Worm (Caenorhabditis elegans) whole organism, early embryonic: Measurements from ENCODE around the gene C06E1.11.

Experiments
- ama-1 ChIP-seq: fragments of 150-350 bp; optimal IDR thresholded peaks from 2 replicates; lab custom pipeline; 2014
- ceh-13 ChIP-seq: fragments of 200-800 bp; sonication (Bioruptor generic); optimal IDR thresholded peaks from 2 replicates; lab custom pipeline; 2018; ENCODE audit warnings: mild to moderate bottlenecking, missing genetic modification characterization, missing compliant biosample characterization
- hmbx-1 ChIP-seq: sonication (generic microtip); optimal IDR thresholded peaks from 2 replicates; lab custom pipeline; 2016; ENCODE audit warnings: mild to moderate bottlenecking, missing genetic modification characterization, missing compliant biosample characterization
- tbx-11 ChIP-seq: fragments of 200-800 bp; sonication (Bioruptor generic); IDR thresholded peaks from 2 replicates; pipeline ENCODE4 v1.3.6; 2022; ENCODE audit warnings: missing genetic modification characterization, missing compliant biosample characterization

ce11 chrIII:8658367-8658761 is 41.9 kb upstream of the C06E1.11 start:
- no peak for TF ChIP-seq ceh-13 (GFP tag; lab: Kevin White, UChicago)
- no peak for TF ChIP-seq hmbx-1
- TF ChIP-seq ama-1, result no peak
- TF ChIP-seq tbx-11 (GFP tag; lab: Robert Waterston, UW), result no peak
